Worm (Caenorhabditis elegans) whole organism, L1 larva: ENCODE results near the gene F58E6.13.
A peak's percentile ranks its signal among the peaks of the same experiment; 100 is the strongest.

Source experiments
- aha-1 ChIP-seq: fragments of 150-350 bp; optimal IDR thresholded peaks from 2 replicates; lab custom pipeline; 2014; ENCODE audit warnings: missing biosample characterization, missing genetic modification characterization
- dsc-1 ChIP-seq: sonication (generic microtip); optimal IDR thresholded peaks from 2 replicates; lab custom pipeline; 2016; ENCODE audit warnings: mild to moderate bottlenecking, missing genetic modification characterization, missing compliant biosample characterization
- efl-1 ChIP-seq, 4 experiments: fragments of 150-350 bp; optimal IDR thresholded peaks in 3 of 4; peaks in 1 of 4; 1 replicate in 1 of 4; 2 replicates in 3 of 4; lab custom pipeline; 2014; ENCODE audit warnings: missing biosample characterization in 2 of 4, missing genetic modification characterization in 2 of 4, missing genetic modification reagents in 2 of 4
- egl-13 ChIP-seq: sonication (generic microtip); optimal IDR thresholded peaks from 2 replicates; lab custom pipeline; 2016; ENCODE audit warnings: missing genotype, missing genetic modification reagents, missing genetic modification characterization, missing compliant biosample characterization
- fkh-10 ChIP-seq: sonication (generic microtip); optimal IDR thresholded peaks from 2 replicates; lab custom pipeline; 2017; ENCODE audit warnings: missing biosample characterization, missing genetic modification reagents, missing genetic modification characterization
- fkh-4 ChIP-seq: sonication (generic microtip); optimal IDR thresholded peaks from 2 replicates; lab custom pipeline; 2016; ENCODE audit warnings: missing compliant biosample characterization, missing genetic modification characterization, borderline replicate concordance
- lin-14 ChIP-seq: fragments of 200-800 bp; sonication (Bioruptor generic); optimal IDR thresholded peaks from 2 replicates; lab custom pipeline; 2018; ENCODE audit warnings: mild to moderate bottlenecking, missing genetic modification characterization, moderate library complexity, missing compliant biosample characterization
- nhr-71 ChIP-seq: sonication (generic microtip); optimal IDR thresholded peaks from 2 replicates; lab custom pipeline; 2016; ENCODE audit warnings: mild to moderate bottlenecking, missing genetic modification characterization, moderate library complexity, missing compliant biosample characterization
- skn-1 ChIP-seq: fragments of 150-350 bp; optimal IDR thresholded peaks from 2 replicates; lab custom pipeline; 2014; ENCODE audit warnings: missing biosample characterization, missing genetic modification characterization
- snu-23 ChIP-seq: sonication (generic microtip); optimal IDR thresholded peaks from 2 replicates; lab custom pipeline; 2016; ENCODE audit warnings: missing genetic modification characterization, missing compliant biosample characterization
- unc-130 ChIP-seq: fragments of 150-350 bp; optimal IDR thresholded peaks from 2 replicates; lab custom pipeline; 2017; ENCODE audit warnings: missing biosample characterization, missing genetic modification characterization, inconsistent platforms

The F58E6.13 gene

ce11 chrV:9798212-9798611 lies 53.2 kb downstream of the F58E6.13 start:
- TF ChIP-seq lin-14 (GFP tag; lab: Kevin White, UChicago) (no peak), snu-23 (GFP tag; lab: Kevin White, UChicago) (no peak), unc-130 (no peak), aha-1 (tag; lab: Kevin White, UChicago) (no peak), skn-1 (no peak), dsc-1 (peak; percentile 87), nhr-71 (tag; lab: Kevin White, UChicago) (no peak), fkh-4 (peak; percentile 34), fkh-10 (no peak), efl-1 (optimal IDR thresholded peaks at IDR 0.05; lab: Kevin White, UChicago) (no peak), efl-1 (GFP tag; optimal IDR thresholded peaks at IDR 0.05 in 1 of 2; lab: Kevin White, UChicago) (peak in 1 of 2 experiments; percentile 51), egl-13 (tag; lab: Kevin White, UChicago) (no peak)
